Fruit fly (Drosophila melanogaster): ENCODE data around the gene CG9727.

Gene CG9727

dm6 chr3R:6432784-6433469 is 23.5 kb downstream of the CG9727 start (continued):
- no peak for TF ChIP-seq Bteb2 (GFP tag; optimal IDR thresholded peaks at IDR 0.05)
- no peak for TF ChIP-seq al (GFP tag; IDR thresholded peaks at IDR 0.05)
- TF ChIP-seq Dp (GFP tag; optimal IDR thresholded peaks at IDR 0.05): no peak
- TF ChIP-seq CG7963 (GFP tag; IDR thresholded peaks at IDR 0.05; ENCODE audit: partially characterized antibody): no peak
- TF ChIP-seq Sox100B (GFP tag; optimal IDR thresholded peaks at IDR 0.05): peak; percentile 20
- TF ChIP-seq Fer3 (tag; optimal IDR thresholded peaks at IDR 0.05): no peak
- TF ChIP-seq Ada2b (GFP tag; IDR thresholded peaks at IDR 0.05): no peak
- no peak for TF ChIP-seq Ravus (GFP tag; IDR thresholded peaks at IDR 0.05)
- TF ChIP-seq phol (tag; optimal IDR thresholded peaks at IDR 0.05): no peak
- no peak for TF ChIP-seq CG6813 (GFP tag; optimal IDR thresholded peaks at IDR 0.05)
- TF ChIP-seq CG7271 (tag; optimal IDR thresholded peaks at IDR 0.05): no peak
- no peak for TF ChIP-seq Hr78 (GFP tag; optimal IDR thresholded peaks at IDR 0.05)

DNA sequence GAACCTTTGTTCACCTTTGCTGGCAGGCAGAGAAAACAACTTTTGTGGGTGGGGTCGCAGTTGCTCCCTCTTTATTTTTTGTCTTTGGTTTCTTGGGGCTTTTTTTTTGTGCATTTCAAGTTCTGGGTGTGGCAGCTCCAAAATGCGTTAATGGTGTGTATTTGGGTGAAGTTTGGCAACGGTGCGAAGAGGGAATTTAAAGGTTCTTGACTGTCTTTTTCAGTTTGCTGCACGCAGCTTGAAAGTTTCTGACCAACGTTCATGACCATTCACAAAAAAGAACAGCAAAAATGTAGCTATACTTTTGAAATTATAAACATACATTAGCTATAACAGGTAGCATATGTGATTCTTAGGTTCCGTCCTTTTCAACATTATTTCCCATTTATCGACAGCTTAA is 24.2 kb downstream of the CG9727 start:
- peak; percentile 95 for TF ChIP-seq CG3407 (GFP tag; optimal IDR thresholded peaks at IDR 0.05)
- TF ChIP-seq disco-r (GFP tag; optimal IDR thresholded peaks at IDR 0.05): no peak
- TF ChIP-seq lola (GFP tag; optimal IDR thresholded peaks at IDR 0.05): no peak
- TF ChIP-seq CG6791 (GFP tag; IDR thresholded peaks at IDR 0.05; ENCODE audit: partially characterized antibody): no peak
- TF ChIP-seq Spps (tag; optimal IDR thresholded peaks at IDR 0.05): no peak

dm6 chr3R:6430206-6430605 is 26.3 kb downstream of the CG9727 start:
- TF ChIP-seq jumu (GFP tag; optimal IDR thresholded peaks at IDR 0.05) (no peak), Oaz (GFP tag; IDR thresholded peaks at IDR 0.05) (no peak), Med (GFP tag) (peak; percentile 47), CG10267 (tag; optimal IDR thresholded peaks at IDR 0.05) (no peak), schlank (tag; optimal IDR thresholded peaks at IDR 0.05) (no peak), Dip3 (GFP tag; optimal IDR thresholded peaks at IDR 0.05) (no peak), CG11398 (GFP tag; optimal IDR thresholded peaks at IDR 0.05) (no peak), Nf-YB (GFP tag; optimal IDR thresholded peaks at IDR 0.05) (no peak), gsb-n (tag; optimal IDR thresholded peaks at IDR 0.05) (peak; percentile 8), bigmax (GFP tag; optimal IDR thresholded peaks at IDR 0.05) (no peak), onecut (GFP tag; IDR thresholded peaks at IDR 0.05) (peak; percentile 98), Ets65A (GFP tag) (no peak), rib (GFP tag; IDR thresholded peaks at IDR 0.05) (no peak), CG11560 (tag; IDR thresholded peaks at IDR 0.05) (no peak), CG10147 (GFP tag; optimal IDR thresholded peaks at IDR 0.05) (no peak), btn (GFP tag; optimal IDR thresholded peaks at IDR 0.05) (no peak), CG7271 (tag; optimal IDR thresholded peaks at IDR 0.05) (no peak), CG7556 (GFP tag; optimal IDR thresholded peaks at IDR 0.05) (no peak), MESR4 (GFP tag; optimal IDR thresholded peaks at IDR 0.05) (no peak), CG17802 (tag; optimal IDR thresholded peaks at IDR 0.05) (no peak), ap (GFP tag; IDR thresholded peaks at IDR 0.05) (no peak), Aef1 (GFP tag; IDR thresholded peaks at IDR 0.05) (no peak; the same call in 2 of the 3 replicates), CG11504 (tag; optimal IDR thresholded peaks at IDR 0.05) (no peak), Dad (GFP tag; optimal IDR thresholded peaks at IDR 0.05) (no peak), unpg (GFP tag; optimal IDR thresholded peaks at IDR 0.05) (no peak), CG3847 (GFP tag; IDR thresholded peaks at IDR 0.05) (no peak), CG10543 (GFP tag; optimal IDR thresholded peaks at IDR 0.05) (peak; percentile 12), crol (GFP tag; IDR thresholded peaks at IDR 0.05) (peak; percentile 42), Atf6 (GFP tag; IDR thresholded peaks at IDR 0.05) (no peak), lab (GFP tag; optimal IDR thresholded peaks at IDR 0.05) (peak; percentile 9), CG4424 (GFP tag; optimal IDR thresholded peaks at IDR 0.05) (no peak), CG15601 (tag; optimal IDR thresholded peaks at IDR 0.05) (no peak)

Data from whole organism, embryonic.